Worm (Caenorhabditis elegans): ENCODE results near the gene fipp-1.

fipp-1 gene

DNA sequence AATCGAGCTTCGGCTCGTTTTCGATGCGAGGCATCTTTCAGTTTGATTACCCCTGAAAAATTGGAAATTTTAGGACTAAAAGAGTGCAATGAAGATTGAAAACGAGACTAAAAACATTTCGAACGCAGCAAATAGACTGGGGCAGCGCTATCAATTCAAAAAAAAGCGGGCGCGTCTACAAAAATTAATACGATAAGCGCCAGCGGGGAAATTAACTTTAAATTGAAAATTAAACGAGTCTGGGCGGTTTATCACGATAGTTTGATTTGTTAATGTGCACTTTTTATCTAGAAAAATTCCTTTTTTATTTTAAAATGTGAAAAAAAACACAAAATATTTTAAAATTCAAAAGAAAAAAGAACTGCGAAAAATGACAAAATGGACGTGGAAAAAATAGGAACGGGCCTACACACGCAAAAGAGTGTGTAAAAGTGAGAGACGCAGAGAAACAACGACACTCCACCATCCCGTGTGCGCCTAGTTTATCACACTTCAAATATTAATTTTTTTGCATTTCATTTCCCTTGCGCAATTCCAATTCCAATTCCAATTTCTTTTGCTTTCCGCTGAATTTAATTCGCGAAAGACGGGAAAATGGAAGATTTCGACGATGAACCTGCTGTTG lies at the start of gene fipp-1, which contains the start of gene gmpr-1:
TSS of gene fipp-1 (plus strand) at position 499 of the 625 bp plus-strand sequence.
TSS of gene gmpr-1 (minus strand) at position 75 of the 625 bp plus-strand sequence.
- TF ChIP-seq nhr-10 (tag; optimal IDR thresholded peaks at IDR 0.05) (no peak), zfp-2 (tag; optimal IDR thresholded peaks at IDR 0.05) (no peak), tra-1 (GFP tag; IDR thresholded peaks at IDR 0.05) (no peak), F49E8.2 (tag; optimal IDR thresholded peaks at IDR 0.05; ENCODE audit: borderline replicate concordance) (no peak), nhr-77 (tag; optimal IDR thresholded peaks at IDR 0.05) (no peak), T20F7.1 (GFP tag; optimal IDR thresholded peaks at IDR 0.05) (peak; percentile 99), mes-2 (tag; optimal IDR thresholded peaks at IDR 0.05; ENCODE audit: poor library complexity, severe bottlenecking) (peak; percentile 60), F10B5.3 (tag; optimal IDR thresholded peaks at IDR 0.05) (no peak), cey-2 (tag; optimal IDR thresholded peaks at IDR 0.05; ENCODE audit: borderline replicate concordance, insufficient read depth) (no peak), nhr-25 (tag; optimal IDR thresholded peaks at IDR 0.05; ENCODE audit: borderline replicate concordance, insufficient read depth) (peak; percentile 5), pqm-1 (tag; optimal IDR thresholded peaks at IDR 0.05) (peak; percentile 67), dmd-8 (GFP tag; IDR thresholded peaks at IDR 0.05) (no peak), rbr-2 (tag; optimal IDR thresholded peaks at IDR 0.05) (no peak), hlh-11 (tag; optimal IDR thresholded peaks at IDR 0.05) (peak; percentile 23), gei-8 (GFP tag; optimal IDR thresholded peaks at IDR 0.05) (no peak), dpl-1 (GFP tag; optimal IDR thresholded peaks at IDR 0.05) (peak; percentile 67), saeg-2 (GFP tag; IDR thresholded peaks at IDR 0.05) (no peak), daf-8 (GFP tag; IDR thresholded peaks at IDR 0.05) (no peak), ceh-44 (GFP tag; IDR thresholded peaks at IDR 0.05) (no peak), lir-3 (tag; optimal IDR thresholded peaks at IDR 0.05) (no peak), mdt-29 (GFP tag; IDR thresholded peaks at IDR 0.05) (no peak), ama-1 (optimal IDR thresholded peaks at IDR 0.05) (no peak), Y48G9A.11 (GFP tag; IDR thresholded peaks at IDR 0.05) (peak; percentile 80), nhr-42 (GFP tag; IDR thresholded peaks at IDR 0.05) (no peak), nhr-76 (tag; optimal IDR thresholded peaks at IDR 0.05) (no peak), madf-5 (GFP tag; IDR thresholded peaks at IDR 0.05) (no peak), lin-15B (tag; optimal IDR thresholded peaks at IDR 0.05) (no peak), lin-38 (GFP tag; IDR thresholded peaks at IDR 0.05) (peak; percentile 31; the same call in 1 of the 2 replicates), Y75B8A.6 (GFP tag; IDR thresholded peaks at IDR 0.05) (no peak), vab-7 (GFP tag; IDR thresholded peaks at IDR 0.05) (no peak), lin-29 (GFP tag; IDR thresholded peaks at IDR 0.05) (no peak), egl-27 (tag; optimal IDR thresholded peaks at IDR 0.05) (no peak), zip-11 (GFP tag; IDR thresholded peaks at IDR 0.05) (no peak), unc-62 (GFP tag; optimal IDR thresholded peaks at IDR 0.05 in 1 of 2) (no peak), unc-62 (tag; optimal IDR thresholded peaks at IDR 0.05) (no peak), ceh-28 (tag; optimal IDR thresholded peaks at IDR 0.05) (no peak), hlh-30 (tag; optimal IDR thresholded peaks at IDR 0.05; ENCODE audit: insufficient read depth) (peak; percentile 42), nhr-237 (tag; optimal IDR thresholded peaks at IDR 0.05) (no peak), dmd-9 (GFP tag; IDR thresholded peaks at IDR 0.05) (no peak), tag-97 (GFP tag; IDR thresholded peaks at IDR 0.05) (no peak), lsy-2 (tag; optimal IDR thresholded peaks at IDR 0.05) (peak in 1 of 2 experiments; percentile 73), Y5F2A.4 (GFP tag; optimal IDR thresholded peaks at IDR 0.05) (no peak), nhr-28 (tag; optimal IDR thresholded peaks at IDR 0.05) (no peak), madf-9 (GFP tag; conservative IDR thresholded peaks at IDR 0.05) (no peak), lin-1 (GFP tag; IDR thresholded peaks at IDR 0.05) (no peak), pha-4 (GFP tag; IDR thresholded peaks at IDR 0.05) (0 out of 2 replicates have a peak, but pooled peaks have one; percentile 26), pha-4 (tag; optimal IDR thresholded peaks at IDR 0.05) (no peak), R02D3.7 (tag; optimal IDR thresholded peaks at IDR 0.05) (no peak), mdl-1 (tag; optimal IDR thresholded peaks at IDR 0.05) (peak in 1 of 2 experiments; percentile 8), fkh-10 (GFP tag; optimal IDR thresholded peaks at IDR 0.05) (no peak), php-3 (GFP tag; IDR thresholded peaks at IDR 0.05) (no peak)

All from whole organism, L4 larva.